Worm (Caenorhabditis elegans): ENCODE results near the gene str-247.

- TF ChIP-seq unc-130 (GFP tag; optimal IDR thresholded peaks at IDR 0.05) (no peak), bed-2 (GFP tag; IDR thresholded peaks at IDR 0.05) (no peak), rcor-1 (GFP tag; IDR thresholded peaks at IDR 0.05) (no peak), unc-62 (GFP tag; optimal IDR thresholded peaks at IDR 0.05) (no peak), B0336.3 (GFP tag; IDR thresholded peaks at IDR 0.05) (no peak), ceh-58 (GFP tag; IDR thresholded peaks at IDR 0.05) (no peak), snpc-4 (GFP tag; optimal IDR thresholded peaks at IDR 0.05) (no peak), snpc-4 (tag; optimal IDR thresholded peaks at IDR 0.05) (no peak), C17E4.6 (GFP tag; IDR thresholded peaks at IDR 0.05) (no peak)
Measured at ce11 chrV:3905841-3906240, 48.0 kb upstream of the str-247 start, which contains the start of gene nhr-156.
